1 fruit fly cellular context compared by ENCODE assay signal in genomic region chrX:6542331-6542730, dm6.
TF ChIP-seq lines count a peak whose summit lies in the region.

No protein-coding gene starts in this region.

TF ChIP-seq in whole organism, embryonic, 481 proteins besides CTCF, POLR2A, EP300 and RAD21 (continued from another document and continues in another):
- TF ChIP-seq lola (GFP tag; optimal IDR thresholded peaks at IDR 0.05; lab: Kevin White, UChicago) = peak in 1 of 3 experiments; percentile 3
- peak; percentile 2 for TF ChIP-seq kah (GFP tag; optimal IDR thresholded peaks at IDR 0.05; lab: Kevin White, UChicago)
- peak; percentile 49 for TF ChIP-seq Med (GFP tag; lab: Kevin White, UChicago)
- TF ChIP-seq TFAM (GFP tag; optimal IDR thresholded peaks at IDR 0.05; lab: Kevin White, UChicago) = no peak
- peak; percentile 24; the same call in 1 of the 2 replicates for TF ChIP-seq ap (GFP tag; IDR thresholded peaks at IDR 0.05; lab: Robert Waterston, UW)
- TF ChIP-seq D19A (tag; optimal IDR thresholded peaks at IDR 0.05; lab: Kevin White, UChicago) = peak; percentile 11
- no peak for TF ChIP-seq inv (GFP tag; IDR thresholded peaks at IDR 0.05; lab: Robert Waterston, UW; ENCODE audit: partially characterized antibody)
- peak in 1 of 2 experiments; percentile 78 for TF ChIP-seq Hr51 (GFP tag; optimal IDR thresholded peaks at IDR 0.05; lab: Kevin White, UChicago)
- no peak for TF ChIP-seq CG8944 (GFP tag; optimal IDR thresholded peaks at IDR 0.05; lab: Kevin White, UChicago)
- no peak for TF ChIP-seq pb (GFP tag; optimal IDR thresholded peaks at IDR 0.05; lab: Kevin White, UChicago)
- no peak for TF ChIP-seq HLH54F (GFP tag; optimal IDR thresholded peaks at IDR 0.05; lab: Kevin White, UChicago)
- peak; percentile 1 for TF ChIP-seq Fer3 (tag; optimal IDR thresholded peaks at IDR 0.05; lab: Kevin White, UChicago)
- peak; percentile 62; the same call in 1 of the 3 replicates for TF ChIP-seq ci (GFP tag; IDR thresholded peaks at IDR 0.05; lab: Robert Waterston, UW)
- TF ChIP-seq CG5245 (GFP tag; optimal IDR thresholded peaks at IDR 0.05; lab: Kevin White, UChicago) = no peak
- peak; percentile 11 for TF ChIP-seq org-1 (GFP tag; optimal IDR thresholded peaks at IDR 0.05; lab: Kevin White, UChicago)
- no peak for TF ChIP-seq CG17802 (tag; optimal IDR thresholded peaks at IDR 0.05; lab: Kevin White, UChicago)
- TF ChIP-seq CG11085 (GFP tag; IDR thresholded peaks at IDR 0.05; lab: Robert Waterston, UW) = no peak
- peak; percentile 55 for TF ChIP-seq CG32772 (GFP tag; IDR thresholded peaks at IDR 0.05; lab: Robert Waterston, UW)
- no peak for TF ChIP-seq CG30020 (tag; optimal IDR thresholded peaks at IDR 0.05; lab: Kevin White, UChicago)
- peak; percentile 37; the same call in 1 of the 2 replicates for TF ChIP-seq E2f1 (GFP tag; IDR thresholded peaks at IDR 0.05; lab: Robert Waterston, UW)
- no peak for TF ChIP-seq kni (GFP tag; optimal IDR thresholded peaks at IDR 0.05; lab: Kevin White, UChicago)
- no peak for TF ChIP-seq CG2129 (GFP tag; IDR thresholded peaks at IDR 0.05; lab: Robert Waterston, UW; ENCODE audit: partially characterized antibody)
- no peak for TF ChIP-seq gsb (GFP tag; IDR thresholded peaks at IDR 0.05; lab: Robert Waterston, UW)
- TF ChIP-seq ATbp (GFP tag; optimal IDR thresholded peaks at IDR 0.05; lab: Kevin White, UChicago) = peak; percentile 32
- no peak for TF ChIP-seq CG11093 (GFP tag; IDR thresholded peaks at IDR 0.05; lab: Robert Waterston, UW)
- TF ChIP-seq Poxn (GFP tag; IDR thresholded peaks at IDR 0.05; lab: Robert Waterston, UW) = no peak
- no peak for TF ChIP-seq sd (tag; optimal IDR thresholded peaks at IDR 0.05; lab: Kevin White, UChicago)
- no peak for TF ChIP-seq CG6683 (GFP tag; optimal IDR thresholded peaks at IDR 0.05; lab: Kevin White, UChicago)
- TF ChIP-seq Ssrp (tag; optimal IDR thresholded peaks at IDR 0.05; lab: Kevin White, UChicago) = no peak
- TF ChIP-seq CG17912 (GFP tag; optimal IDR thresholded peaks at IDR 0.05; lab: Kevin White, UChicago) = no peak
- TF ChIP-seq dmrt99B (tag; optimal IDR thresholded peaks at IDR 0.05; lab: Kevin White, UChicago) = peak; percentile 80
- TF ChIP-seq NFAT (GFP tag; IDR thresholded peaks at IDR 0.05; lab: Robert Waterston, UW) = no peak
- peak; percentile 64 for TF ChIP-seq Blimp-1 (GFP tag; optimal IDR thresholded peaks at IDR 0.05; lab: Kevin White, UChicago)
- no peak for TF ChIP-seq Dp (GFP tag; optimal IDR thresholded peaks at IDR 0.05; lab: Kevin White, UChicago)
- no peak for TF ChIP-seq Opbp (GFP tag; IDR thresholded peaks at IDR 0.05; lab: Robert Waterston, UW; ENCODE audit: partially characterized antibody)
- TF ChIP-seq CG7372 (GFP tag; IDR thresholded peaks at IDR 0.05; lab: Robert Waterston, UW) = no peak
- no peak for TF ChIP-seq Sry-δ (GFP tag; optimal IDR thresholded peaks at IDR 0.05; lab: Kevin White, UChicago)
- no peak for TF ChIP-seq slou (GFP tag; optimal IDR thresholded peaks at IDR 0.05; lab: Kevin White, UChicago)
- TF ChIP-seq fd102C (GFP tag; optimal IDR thresholded peaks at IDR 0.05; lab: Kevin White, UChicago) = no peak
- TF ChIP-seq CG17359 (tag; optimal IDR thresholded peaks at IDR 0.05; lab: Kevin White, UChicago) = peak; percentile 58
- no peak for TF ChIP-seq Adf1 (GFP tag; IDR thresholded peaks at IDR 0.05; lab: Robert Waterston, UW)
- TF ChIP-seq H2.0 (GFP tag; IDR thresholded peaks at IDR 0.05; lab: Robert Waterston, UW) = peak; percentile 19; the same call in 1 of the 2 replicates
- TF ChIP-seq CG17361 (GFP tag; IDR thresholded peaks at IDR 0.05; lab: Robert Waterston, UW) = peak; percentile 34; the same call in 1 of the 3 replicates
- TF ChIP-seq CG9817 (tag; optimal IDR thresholded peaks at IDR 0.05; lab: Kevin White, UChicago) = peak; percentile 14
- peak; percentile 26 for TF ChIP-seq CG10267 (tag; optimal IDR thresholded peaks at IDR 0.05; lab: Kevin White, UChicago)
- no peak for TF ChIP-seq Hr39 (optimal IDR thresholded peaks at IDR 0.05; lab: Kevin White, UChicago)
- peak; percentile 54 for TF ChIP-seq PHDP (tag; optimal IDR thresholded peaks at IDR 0.05; lab: Kevin White, UChicago)
- TF ChIP-seq CG6813 (GFP tag; optimal IDR thresholded peaks at IDR 0.05; lab: Kevin White, UChicago) = no peak
- TF ChIP-seq CG11398 (GFP tag; optimal IDR thresholded peaks at IDR 0.05; lab: Kevin White, UChicago) = no peak
- TF ChIP-seq Ets97D (GFP tag; optimal IDR thresholded peaks at IDR 0.05; lab: Kevin White, UChicago) = no peak
- peak; percentile 47 for TF ChIP-seq CG10979 (tag; optimal IDR thresholded peaks at IDR 0.05; lab: Kevin White, UChicago)
- TF ChIP-seq eve (GFP tag; optimal IDR thresholded peaks at IDR 0.05; lab: Kevin White, UChicago) = no peak
- TF ChIP-seq gsb-n (tag; optimal IDR thresholded peaks at IDR 0.05; lab: Kevin White, UChicago) = peak; percentile 14
- TF ChIP-seq sisA (GFP tag; IDR thresholded peaks at IDR 0.05; lab: Robert Waterston, UW) = peak; percentile 42; the same call in 1 of the 2 replicates
- no peak for TF ChIP-seq Ravus (GFP tag; IDR thresholded peaks at IDR 0.05; lab: Robert Waterston, UW)
- no peak for TF ChIP-seq CG15073 (GFP tag; optimal IDR thresholded peaks at IDR 0.05; lab: Kevin White, UChicago)
- peak; percentile 67 for TF ChIP-seq row (GFP tag; IDR thresholded peaks at IDR 0.05; lab: Robert Waterston, UW)
- TF ChIP-seq unc-4 (GFP tag; IDR thresholded peaks at IDR 0.05; lab: Robert Waterston, UW; ENCODE audit: partially characterized antibody) = no peak
- TF ChIP-seq Dip2 (GFP tag; IDR thresholded peaks at IDR 0.05; lab: Robert Waterston, UW) = no peak
- no peak for TF ChIP-seq nerfin-2 (GFP tag; IDR thresholded peaks at IDR 0.05; lab: Robert Waterston, UW; ENCODE audit: partially characterized antibody)
- TF ChIP-seq CG8765 (GFP tag; IDR thresholded peaks at IDR 0.05; lab: Robert Waterston, UW) = no peak
- peak in 1 of 2 experiments; percentile 44 for TF ChIP-seq Eip74EF (GFP tag; optimal IDR thresholded peaks at IDR 0.05; lab: Kevin White, UChicago)
- no peak for TF ChIP-seq jing (GFP tag; optimal IDR thresholded peaks at IDR 0.05; lab: Kevin White, UChicago)
- no peak for TF ChIP-seq CG1529 (GFP tag; optimal IDR thresholded peaks at IDR 0.05; lab: Kevin White, UChicago)
- no peak for TF ChIP-seq CG18764 (GFP tag; optimal IDR thresholded peaks at IDR 0.05; lab: Kevin White, UChicago)
- TF ChIP-seq ranshi (GFP tag; IDR thresholded peaks at IDR 0.05; lab: Robert Waterston, UW) = 0 out of 2 replicates have a peak, but pooled peaks have one; percentile 25
- peak; percentile 51; the same call in 1 of the 2 replicates for TF ChIP-seq ara (GFP tag; IDR thresholded peaks at IDR 0.05; lab: Robert Waterston, UW)
- TF ChIP-seq Lhr (GFP tag; optimal IDR thresholded peaks at IDR 0.05; lab: Kevin White, UChicago) = no peak
- TF ChIP-seq lab (GFP tag; optimal IDR thresholded peaks at IDR 0.05; lab: Kevin White, UChicago) = peak; percentile 31
- no peak for TF ChIP-seq CG4404 (GFP tag; IDR thresholded peaks at IDR 0.05; lab: Robert Waterston, UW)
- TF ChIP-seq CG6175 (GFP tag; IDR thresholded peaks at IDR 0.05; lab: Robert Waterston, UW) = peak; percentile 64; the same call in 1 of the 3 replicates
- TF ChIP-seq Kr (GFP tag; optimal IDR thresholded peaks at IDR 0.05; lab: Kevin White, UChicago) = no peak
- no peak for TF ChIP-seq psq (GFP tag; optimal IDR thresholded peaks at IDR 0.05; lab: Kevin White, UChicago)
- no peak for TF ChIP-seq fru (optimal IDR thresholded peaks at IDR 0.05; lab: Kevin White, UChicago)
- TF ChIP-seq CG11504 (tag; optimal IDR thresholded peaks at IDR 0.05; lab: Kevin White, UChicago) = peak; percentile 79
- no peak for TF ChIP-seq ems (GFP tag; optimal IDR thresholded peaks at IDR 0.05; lab: Kevin White, UChicago)
- no peak for TF ChIP-seq E2f2 (GFP tag; IDR thresholded peaks at IDR 0.05; lab: Robert Waterston, UW)
- no peak for TF ChIP-seq HLHmδ (GFP tag; optimal IDR thresholded peaks at IDR 0.05; lab: Kevin White, UChicago)
- TF ChIP-seq bigmax (GFP tag; optimal IDR thresholded peaks at IDR 0.05; lab: Kevin White, UChicago) = no peak
- peak; percentile 41 for TF ChIP-seq CG8388 (GFP tag; optimal IDR thresholded peaks at IDR 0.05; lab: Kevin White, UChicago)
- TF ChIP-seq fu2 (GFP tag; optimal IDR thresholded peaks at IDR 0.05; lab: Kevin White, UChicago) = no peak
- TF ChIP-seq peb (GFP tag; IDR thresholded peaks at IDR 0.05; lab: Robert Waterston, UW) = peak; percentile 29; the same call in 1 of the 2 replicates
- peak; percentile 37 for TF ChIP-seq CG8924 (tag; optimal IDR thresholded peaks at IDR 0.05; lab: Kevin White, UChicago)
- peak; percentile 56 for TF ChIP-seq grau (tag; optimal IDR thresholded peaks at IDR 0.05; lab: Kevin White, UChicago)
- no peak for TF ChIP-seq Nf-YC (tag; optimal IDR thresholded peaks at IDR 0.05; lab: Kevin White, UChicago)
- TF ChIP-seq scrt (GFP tag; optimal IDR thresholded peaks at IDR 0.05; lab: Kevin White, UChicago) = no peak
- peak; percentile 68 for TF ChIP-seq Ptx1 (GFP tag; IDR thresholded peaks at IDR 0.05; lab: Robert Waterston, UW)
- TF ChIP-seq Hsf (GFP tag; optimal IDR thresholded peaks at IDR 0.05; lab: Kevin White, UChicago) = peak; percentile 12
- TF ChIP-seq CG11560 (tag; IDR thresholded peaks at IDR 0.05; lab: Robert Waterston, UW) = no peak
- TF ChIP-seq jumu (GFP tag; optimal IDR thresholded peaks at IDR 0.05; lab: Kevin White, UChicago) = no peak
- no peak for TF ChIP-seq Hand (GFP tag; optimal IDR thresholded peaks at IDR 0.05; lab: Kevin White, UChicago)
- no peak for TF ChIP-seq CG34376 (GFP tag; optimal IDR thresholded peaks at IDR 0.05; lab: Kevin White, UChicago)
- TF ChIP-seq CG14050 (GFP tag; IDR thresholded peaks at IDR 0.05; lab: Robert Waterston, UW) = peak; percentile 40; the same call in 2 of the 3 replicates
- no peak for TF ChIP-seq hkb (optimal IDR thresholded peaks at IDR 0.05; lab: Kevin White, UChicago)
- TF ChIP-seq hkb (GFP tag; IDR thresholded peaks at IDR 0.05; lab: Robert Waterston, UW) = peak; percentile 71
- peak; percentile 20 for TF ChIP-seq CG12219 (GFP tag; optimal IDR thresholded peaks at IDR 0.05; lab: Kevin White, UChicago)
- TF ChIP-seq CG14710 (tag; optimal IDR thresholded peaks at IDR 0.05; lab: Kevin White, UChicago) = peak; percentile 5
- TF ChIP-seq Chrac-16 (GFP tag; optimal IDR thresholded peaks at IDR 0.05; lab: Kevin White, UChicago) = peak; percentile 8
- no peak for TF ChIP-seq CG13287 (GFP tag; IDR thresholded peaks at IDR 0.05; lab: Robert Waterston, UW; ENCODE audit: partially characterized antibody)
- TF ChIP-seq Jarid2 (GFP tag; optimal IDR thresholded peaks at IDR 0.05; lab: Kevin White, UChicago) = no peak
- TF ChIP-seq Dek (tag; optimal IDR thresholded peaks at IDR 0.05; lab: Kevin White, UChicago) = no peak
- no peak for TF ChIP-seq pzg (GFP tag; optimal IDR thresholded peaks at IDR 0.05; lab: Kevin White, UChicago)
- peak; percentile 67 for TF ChIP-seq unpg (GFP tag; optimal IDR thresholded peaks at IDR 0.05; lab: Kevin White, UChicago)
- TF ChIP-seq CG9876 (GFP tag; optimal IDR thresholded peaks at IDR 0.05; lab: Kevin White, UChicago) = no peak
- no peak for TF ChIP-seq zen (tag; optimal IDR thresholded peaks at IDR 0.05; lab: Kevin White, UChicago)
- peak; percentile 39 for TF ChIP-seq esg (GFP tag; conservative IDR thresholded peaks at IDR 0.05; lab: Robert Waterston, UW)
- TF ChIP-seq H15 (GFP tag; IDR thresholded peaks at IDR 0.05; lab: Robert Waterston, UW) = peak; percentile 65; the same call in 2 of the 3 replicates
- no peak for TF ChIP-seq CG4328 (GFP tag; optimal IDR thresholded peaks at IDR 0.05; lab: Kevin White, UChicago)
- peak; percentile 28; the same call in 1 of the 2 replicates for TF ChIP-seq dimm (GFP tag; IDR thresholded peaks at IDR 0.05; lab: Robert Waterston, UW)
- no peak for TF ChIP-seq luna (GFP tag; optimal IDR thresholded peaks at IDR 0.05; lab: Kevin White, UChicago)
- TF ChIP-seq CG30403 (GFP tag; optimal IDR thresholded peaks at IDR 0.05; lab: Kevin White, UChicago) = peak; percentile 27
- peak; percentile 14 for TF ChIP-seq az2 (GFP tag; optimal IDR thresholded peaks at IDR 0.05; lab: Kevin White, UChicago)
- TF ChIP-seq chm (GFP tag; IDR thresholded peaks at IDR 0.05; lab: Robert Waterston, UW) = no peak
- no peak for TF ChIP-seq CG10543 (GFP tag; optimal IDR thresholded peaks at IDR 0.05; lab: Kevin White, UChicago)
- peak; percentile 38 for TF ChIP-seq CG12769 (tag; optimal IDR thresholded peaks at IDR 0.05; lab: Kevin White, UChicago)
- TF ChIP-seq CG17385 (GFP tag; optimal IDR thresholded peaks at IDR 0.05; lab: Kevin White, UChicago) = peak; percentile 35
- TF ChIP-seq CG14014 (GFP tag; IDR thresholded peaks at IDR 0.05; lab: Robert Waterston, UW) = peak; percentile 44; the same call in 1 of the 2 replicates
- TF ChIP-seq CG11696 (GFP tag; IDR thresholded peaks at IDR 0.05; lab: Robert Waterston, UW) = no peak
- TF ChIP-seq D19B (GFP tag; optimal IDR thresholded peaks at IDR 0.05; lab: Kevin White, UChicago) = no peak
- TF ChIP-seq fd96Cb (tag; optimal IDR thresholded peaks at IDR 0.05; lab: Kevin White, UChicago) = peak; percentile 31
- no peak for TF ChIP-seq Dip3 (GFP tag; optimal IDR thresholded peaks at IDR 0.05; lab: Kevin White, UChicago)
- TF ChIP-seq nmo (GFP tag; optimal IDR thresholded peaks at IDR 0.05; lab: Kevin White, UChicago) = peak; percentile 50
- TF ChIP-seq gro (GFP tag; optimal IDR thresholded peaks at IDR 0.05; lab: Kevin White, UChicago) = no peak
- peak; percentile 35; the same call in 1 of the 2 replicates for TF ChIP-seq Awh (GFP tag; IDR thresholded peaks at IDR 0.05; lab: Robert Waterston, UW)
- no peak for TF ChIP-seq CG4360 (GFP tag; IDR thresholded peaks at IDR 0.05; lab: Robert Waterston, UW)
- no peak for TF ChIP-seq CG12155 (GFP tag; optimal IDR thresholded peaks at IDR 0.05; lab: Kevin White, UChicago)
- peak; percentile 48 for TF ChIP-seq Abd-B (GFP tag; optimal IDR thresholded peaks at IDR 0.05; lab: Kevin White, UChicago)
- TF ChIP-seq Optix (GFP tag; IDR thresholded peaks at IDR 0.05; lab: Robert Waterston, UW) = 0 out of 3 replicates have a peak, but pooled peaks have one; percentile 23
- no peak for TF ChIP-seq CG7928 (GFP tag; optimal IDR thresholded peaks at IDR 0.05; lab: Kevin White, UChicago)
- peak; percentile 61 for TF ChIP-seq CG6689 (GFP tag; IDR thresholded peaks at IDR 0.05; lab: Robert Waterston, UW)
- TF ChIP-seq CG4424 (GFP tag; optimal IDR thresholded peaks at IDR 0.05; lab: Kevin White, UChicago) = no peak
- TF ChIP-seq HmgD (GFP tag; optimal IDR thresholded peaks at IDR 0.05; lab: Kevin White, UChicago) = no peak
- no peak for TF ChIP-seq CG2199 (GFP tag; IDR thresholded peaks at IDR 0.05; lab: Robert Waterston, UW)
- TF ChIP-seq CG1602 (GFP tag; optimal IDR thresholded peaks at IDR 0.05; lab: Kevin White, UChicago) = no peak
